Worm (Caenorhabditis elegans) whole organism, L3 larva: ENCODE data around the gene letm-1.

Experiments
- ceh-9 ChIP-seq: sonication (generic microtip); optimal IDR thresholded peaks from 2 replicates; lab custom pipeline; 2018; ENCODE audit warnings: missing biosample characterization, missing genetic modification characterization
- nhr-11 ChIP-seq: fragments of 150-350 bp; optimal IDR thresholded peaks from 2 replicates; lab custom pipeline; 2014; ENCODE audit warnings: missing biosample characterization, missing genetic modification characterization
- zag-1 ChIP-seq: fragments of 150-350 bp; optimal IDR thresholded peaks from 2 replicates; lab custom pipeline; 2014; ENCODE audit warnings: missing biosample characterization, missing genetic modification characterization

ce11 chrV:13645848-13646578, 15.0 kb upstream of the letm-1 start:
- TF ChIP-seq nhr-11 (tag; lab: Kevin White, UChicago) (no peak), ceh-9 (tag; lab: Kevin White, UChicago) (no peak), zag-1 (tag; lab: Kevin White, UChicago) (no peak)
